Fruit fly (Drosophila melanogaster) whole organism, embryonic: ENCODE data around the gene ATP7.

Experiments used
- Ada2b ChIP-seq: fragments of 200-800 bp; sonication (Bioruptor generic); IDR thresholded peaks from 2 replicates; pipeline ENCODE4 v1.3.6; 2022; ENCODE audit warnings: missing biosample characterization, missing genetic modification characterization
- CG10462 ChIP-seq: fragments of 200-800 bp; sonication (Bioruptor generic); optimal IDR thresholded peaks from 2 replicates; lab custom pipeline; 2016; ENCODE audit warnings: missing biosample characterization, missing genetic modification characterization
- CG10959 ChIP-seq: fragments of 200-800 bp; sonication (Bioruptor generic); IDR thresholded peaks from 2 replicates; pipeline ENCODE4 v1.3.6; 2022; ENCODE audit warnings: missing biosample characterization, missing genetic modification characterization
- CG11504 ChIP-seq: fragments of 200-800 bp; sonication (Bioruptor generic); optimal IDR thresholded peaks from 3 replicates; lab custom pipeline; 2019; ENCODE audit warnings: missing biosample characterization, mild to moderate bottlenecking, missing genetic modification characterization, moderate library complexity
- CG11560 ChIP-seq: fragments of 200-800 bp; sonication (Bioruptor generic); IDR thresholded peaks from 3 replicates; pipeline ENCODE4 v1.3.6; 2022; ENCODE audit warnings: missing biosample characterization, missing genetic modification characterization
- CG14667 ChIP-seq: fragments of 200-800 bp; sonication (Bioruptor generic); IDR thresholded peaks from 2 replicates; pipeline ENCODE4 v1.3.6; 2022; ENCODE audit warnings: missing biosample characterization, missing genetic modification characterization
- CG14860 ChIP-seq: fragments of 200-800 bp; sonication (Bioruptor generic); IDR thresholded peaks from 3 replicates; pipeline ENCODE4 v1.3.6; 2022; ENCODE audit warnings: missing biosample characterization, missing genetic modification characterization; ENCODE audit not compliant: partially characterized antibody
- CG15073 ChIP-seq: fragments of 200-800 bp; sonication (Bioruptor generic); optimal IDR thresholded peaks from 2 replicates; lab custom pipeline; 2016; ENCODE audit warnings: missing biosample characterization, missing genetic modification characterization
- CG1647 ChIP-seq: fragments of 200-800 bp; sonication (Bioruptor generic); optimal IDR thresholded peaks from 3 replicates; lab custom pipeline; 2016; ENCODE audit warnings: missing biosample characterization, missing genetic modification characterization
- CG18619 ChIP-seq: fragments of 200-800 bp; sonication (Bioruptor generic); optimal IDR thresholded peaks from 3 replicates; lab custom pipeline; 2017; ENCODE audit warnings: missing biosample characterization, mild to moderate bottlenecking, missing genetic modification characterization
- CG2199 ChIP-seq: fragments of 200-800 bp; sonication (Bioruptor generic); IDR thresholded peaks from 3 replicates; pipeline ENCODE4 v1.3.6; 2022; ENCODE audit warnings: missing biosample characterization, missing genetic modification characterization
- CG34376 ChIP-seq: fragments of 200-800 bp; sonication (Bioruptor generic); optimal IDR thresholded peaks from 2 replicates; lab custom pipeline; 2018; ENCODE audit warnings: missing biosample characterization, mild to moderate bottlenecking, missing genetic modification characterization
- CG3847 ChIP-seq: fragments of 200-800 bp; sonication (Bioruptor generic); IDR thresholded peaks from 2 replicates; pipeline ENCODE4 v1.3.6; 2022; ENCODE audit warnings: missing biosample characterization, missing genetic modification characterization
- CG42726 ChIP-seq: fragments of 200-800 bp; sonication (Bioruptor generic); IDR thresholded peaks from 2 replicates; pipeline ENCODE4 v1.3.6; 2022; ENCODE audit warnings: missing biosample characterization, missing genetic modification characterization; ENCODE audit not compliant: partially characterized antibody
- CG4424 ChIP-seq: fragments of 200-800 bp; sonication (Bioruptor generic); optimal IDR thresholded peaks from 3 replicates; lab custom pipeline; 2016; ENCODE audit warnings: missing biosample characterization, missing genetic modification characterization
- CG4617 ChIP-seq: fragments of 200-800 bp; sonication (Bioruptor generic); optimal IDR thresholded peaks from 3 replicates; lab custom pipeline; 2016; ENCODE audit warnings: missing biosample characterization, missing genetic modification characterization, borderline replicate concordance
- CG5180 ChIP-seq: fragments of 200-800 bp; sonication (Bioruptor generic); optimal IDR thresholded peaks from 3 replicates; lab custom pipeline; 2017; ENCODE audit warnings: missing biosample characterization, missing genetic modification characterization, mild to moderate bottlenecking, moderate library complexity, missing genetic modification reagents
- CG6654 ChIP-seq: fragments of 200-800 bp; sonication (Bioruptor generic); optimal IDR thresholded peaks from 2 replicates; lab custom pipeline; 2017; ENCODE audit warnings: missing biosample characterization, mild to moderate bottlenecking, missing genetic modification characterization
- CG6689 ChIP-seq: fragments of 200-800 bp; sonication (Bioruptor generic); IDR thresholded peaks from 2 replicates; pipeline ENCODE4 v1.3.6; 2022; ENCODE audit warnings: missing biosample characterization, missing genetic modification characterization
- CG7963 ChIP-seq: fragments of 200-800 bp; sonication (Bioruptor generic); IDR thresholded peaks from 3 replicates; pipeline ENCODE4 v1.3.6; 2022; ENCODE audit warnings: missing biosample characterization, missing genetic modification characterization; ENCODE audit not compliant: partially characterized antibody
- CG8478 ChIP-seq: fragments of >200 bp; optimal IDR thresholded peaks from 2 replicates; lab custom pipeline; 2018
- CG9609 ChIP-seq: fragments of 200-800 bp; sonication (Bioruptor generic); optimal IDR thresholded peaks from 3 replicates; lab custom pipeline; 2016; ENCODE audit warnings: missing biosample characterization, missing genetic modification characterization
- Doc3 ChIP-seq: fragments of 200-800 bp; sonication (Bioruptor generic); IDR thresholded peaks from 3 replicates; pipeline ENCODE4 v1.3.6; 2022; ENCODE audit warnings: missing biosample characterization, missing genetic modification characterization; ENCODE audit not compliant: partially characterized antibody
- Dp ChIP-seq: fragments of 200-800 bp; sonication (Bioruptor generic); optimal IDR thresholded peaks from 2 replicates; lab custom pipeline; 2018; ENCODE audit warnings: missing biosample characterization, mild to moderate bottlenecking, missing genetic modification characterization, moderate library complexity
- H2.0 ChIP-seq: fragments of 200-800 bp; sonication (Bioruptor generic); IDR thresholded peaks from 2 replicates; pipeline ENCODE4 v1.3.6; 2022; ENCODE audit warnings: missing biosample characterization, missing genetic modification characterization
- HLHmδ ChIP-seq: fragments of 200-800 bp; sonication (Bioruptor generic); optimal IDR thresholded peaks from 2 replicates; lab custom pipeline; 2018; ENCODE audit warnings: missing biosample characterization, mild to moderate bottlenecking, missing genetic modification characterization, moderate library complexity
- Hr39 ChIP-seq: fragments of >200 bp; optimal IDR thresholded peaks from 2 replicates; lab custom pipeline; 2017
- Ravus ChIP-seq: fragments of 200-800 bp; sonication (Bioruptor generic); IDR thresholded peaks from 2 replicates; pipeline ENCODE4 v1.3.6; 2022; ENCODE audit warnings: missing biosample characterization, missing genetic modification characterization
- Scr ChIP-seq: fragments of 200-800 bp; sonication (Bioruptor generic); IDR thresholded peaks from 2 replicates; pipeline ENCODE4 v1.3.6; 2022; ENCODE audit warnings: missing biosample characterization, missing genetic modification characterization; ENCODE audit not compliant: partially characterized antibody
- Sox100B ChIP-seq: fragments of 200-800 bp; sonication (Bioruptor generic); optimal IDR thresholded peaks from 3 replicates; lab custom pipeline; 2018; ENCODE audit warnings: missing biosample characterization, mild to moderate bottlenecking, missing genetic modification characterization
- Sox102F ChIP-seq: fragments of 200-800 bp; sonication (Bioruptor generic); optimal IDR thresholded peaks from 2 replicates; lab custom pipeline; 2018; ENCODE audit warnings: missing biosample characterization, mild to moderate bottlenecking, missing genetic modification characterization, moderate library complexity
- Spps ChIP-seq: fragments of 200-800 bp; sonication (Bioruptor generic); optimal IDR thresholded peaks from 2 replicates; lab custom pipeline; 2018; ENCODE audit warnings: missing biosample characterization, mild to moderate bottlenecking, missing genetic modification characterization
- YL-1 ChIP-seq: fragments of 200-800 bp; sonication (Bioruptor generic); optimal IDR thresholded peaks from 3 replicates; lab custom pipeline; 2017; ENCODE audit warnings: missing biosample characterization, mild to moderate bottlenecking, missing genetic modification characterization
- ato ChIP-seq: fragments of 200-800 bp; sonication (Bioruptor generic); IDR thresholded peaks from 2 replicates; pipeline ENCODE4 v1.3.6; 2022; ENCODE audit warnings: missing biosample characterization, missing genetic modification characterization; ENCODE audit not compliant: partially characterized antibody
- dan ChIP-seq: fragments of 200-800 bp; sonication (Bioruptor generic); IDR thresholded peaks from 2 replicates; pipeline ENCODE4 v1.3.6; 2022; ENCODE audit warnings: missing biosample characterization, missing genetic modification characterization
- dpn ChIP-seq, 2 experiments: fragments of 200-800 bp; sonication (Bioruptor generic); optimal IDR thresholded peaks; 3 replicates each; lab custom pipeline; 2016; ENCODE audit warnings: missing biosample characterization in 2 of 2, missing genetic modification characterization in 2 of 2
- gfzf ChIP-seq: fragments of 200-800 bp; sonication (Bioruptor generic); optimal IDR thresholded peaks from 2 replicates; lab custom pipeline; 2016; ENCODE audit warnings: missing biosample characterization, mild to moderate bottlenecking, missing genetic modification characterization, moderate library complexity
- grn ChIP-seq: fragments of 200-800 bp; sonication (Bioruptor generic); optimal IDR thresholded peaks from 3 replicates; lab custom pipeline; 2017; ENCODE audit warnings: missing biosample characterization, missing genetic modification characterization
- gro ChIP-seq: fragments of 200-800 bp; sonication (Bioruptor generic); optimal IDR thresholded peaks from 2 replicates; lab custom pipeline; 2016; ENCODE audit warnings: missing biosample characterization, missing genetic modification characterization
- maf-S ChIP-seq: fragments of 200-800 bp; sonication (Bioruptor generic); optimal IDR thresholded peaks from 2 replicates; lab custom pipeline; 2016; ENCODE audit warnings: missing biosample characterization, missing genetic modification characterization
- mirr ChIP-seq: fragments of 200-800 bp; sonication (Bioruptor generic); optimal IDR thresholded peaks from 3 replicates; lab custom pipeline; 2018; ENCODE audit warnings: missing biosample characterization, mild to moderate bottlenecking, missing genetic modification characterization
- salm ChIP-seq: fragments of 200-800 bp; sonication (Bioruptor generic); optimal IDR thresholded peaks from 2 replicates; lab custom pipeline; 2018; ENCODE audit warnings: missing biosample characterization, mild to moderate bottlenecking, missing genetic modification characterization
- scrt ChIP-seq: fragments of 200-800 bp; sonication (Bioruptor generic); optimal IDR thresholded peaks from 2 replicates; lab custom pipeline; 2018; ENCODE audit warnings: missing biosample characterization, mild to moderate bottlenecking, missing genetic modification characterization, moderate library complexity
- sim ChIP-seq: fragments of 200-800 bp; sonication (Bioruptor generic); IDR thresholded peaks from 2 replicates; pipeline ENCODE4 v1.3.6; 2022; ENCODE audit warnings: missing biosample characterization, missing genetic modification characterization
- sisA ChIP-seq: fragments of 200-800 bp; sonication (Bioruptor generic); IDR thresholded peaks from 2 replicates; pipeline ENCODE4 v1.3.6; 2022; ENCODE audit warnings: missing biosample characterization, missing genetic modification characterization
- slou ChIP-seq: fragments of 200-800 bp; sonication (Bioruptor generic); optimal IDR thresholded peaks from 3 replicates; lab custom pipeline; 2016; ENCODE audit warnings: missing biosample characterization, missing genetic modification characterization
- slp2 ChIP-seq: fragments of 200-800 bp; sonication (Bioruptor generic); optimal IDR thresholded peaks from 2 replicates; lab custom pipeline; 2016; ENCODE audit warnings: missing biosample characterization, missing genetic modification characterization
- tna ChIP-seq: fragments of 200-800 bp; sonication (Bioruptor generic); IDR thresholded peaks from 2 replicates; pipeline ENCODE4 v1.3.6; 2022; ENCODE audit warnings: missing biosample characterization, missing genetic modification characterization; ENCODE audit not compliant: partially characterized antibody
- trh ChIP-seq: fragments of 200-800 bp; sonication (Bioruptor generic); optimal IDR thresholded peaks from 2 replicates; lab custom pipeline; 2016; ENCODE audit warnings: missing biosample characterization, missing genetic modification characterization
- tx ChIP-seq: fragments of 200-800 bp; sonication (Bioruptor generic); optimal IDR thresholded peaks from 2 replicates; lab custom pipeline; 2016; ENCODE audit warnings: missing biosample characterization, missing genetic modification characterization
- usp ChIP-seq: fragments of >200 bp; optimal IDR thresholded peaks from 2 replicates; lab custom pipeline; 2017; ENCODE audit warnings: missing biosample characterization, missing genetic modification characterization
- zen2 ChIP-seq: fragments of 200-800 bp; sonication (Bioruptor generic); IDR thresholded peaks from 3 replicates; pipeline ENCODE4 v1.3.6; 2022; ENCODE audit warnings: missing biosample characterization, missing genetic modification characterization; ENCODE audit not compliant: partially characterized antibody

Gene ATP7

dm6 chrX:11806196-11806595 is 48.6 kb upstream of the ATP7 start (continued):
- TF ChIP-seq Spps (no peak), Dp (peak; percentile 37), Sox100B (GFP tag; lab: Kevin White, UChicago) (no peak), CG9609 (GFP tag; lab: Kevin White, UChicago) (no peak), CG3847 (GFP tag; lab: Robert Waterston, UW) (peak; percentile 51), sim (GFP tag; lab: Robert Waterston, UW) (no peak), CG8478 (lab: Kevin White, UChicago) (no peak), HLHmδ (GFP tag; lab: Kevin White, UChicago) (peak; percentile 33), CG11504 (tag; lab: Kevin White, UChicago) (peak; percentile 21), CG10462 (GFP tag; lab: Kevin White, UChicago) (no peak), CG10959 (GFP tag; lab: Robert Waterston, UW) (no peak), maf-S (GFP tag; lab: Kevin White, UChicago) (no peak), grn (GFP tag; lab: Kevin White, UChicago) (no peak), salm (no peak), CG2199 (GFP tag; lab: Robert Waterston, UW) (no peak), CG5180 (no peak), CG6654 (GFP tag; lab: Kevin White, UChicago) (no peak), Ada2b (GFP tag; lab: Robert Waterston, UW) (0 out of 2 replicates have a peak, but pooled peaks have one; percentile 5), CG7963 (GFP tag; lab: Robert Waterston, UW) (no peak), CG14667 (GFP tag; lab: Robert Waterston, UW) (no peak), Ravus (no peak), H2.0 (GFP tag; lab: Robert Waterston, UW) (no peak), CG4617 (GFP tag; lab: Kevin White, UChicago) (no peak), gfzf (GFP tag; lab: Kevin White, UChicago) (peak; percentile 12), CG6689 (GFP tag; lab: Robert Waterston, UW) (no peak), dan (no peak), CG11560 (tag; lab: Robert Waterston, UW) (no peak), sisA (GFP tag; lab: Robert Waterston, UW) (no peak), Doc3 (GFP tag; lab: Robert Waterston, UW) (no peak), CG14860 (GFP tag; lab: Robert Waterston, UW) (no peak), tx (GFP tag; lab: Kevin White, UChicago) (no peak), CG18619 (GFP tag; lab: Kevin White, UChicago) (no peak), tna (no peak), slp2 (GFP tag; lab: Kevin White, UChicago) (no peak), CG42726 (no peak), Hr39 (lab: Kevin White, UChicago) (no peak), dpn (GFP tag; optimal IDR thresholded peaks at IDR 0.05; lab: Kevin White, UChicago) (peak in 1 of 2 experiments; percentile 8), zen2 (GFP tag; lab: Robert Waterston, UW) (no peak), slou (GFP tag; lab: Kevin White, UChicago) (no peak), scrt (no peak), CG1647 (GFP tag; lab: Kevin White, UChicago) (no peak), ato (GFP tag; lab: Robert Waterston, UW) (no peak), gro (GFP tag; lab: Kevin White, UChicago) (no peak), Scr (0 out of 2 replicates have a peak, but pooled peaks have one; percentile 17), CG15073 (no peak), Sox102F (GFP tag; lab: Kevin White, UChicago) (no peak), usp (no peak), YL-1 (GFP tag; lab: Kevin White, UChicago) (no peak), CG4424 (GFP tag; lab: Kevin White, UChicago) (no peak), mirr (GFP tag; lab: Kevin White, UChicago) (no peak), trh (GFP tag; lab: Kevin White, UChicago) (no peak), CG34376 (GFP tag; lab: Kevin White, UChicago) (peak; percentile 36)
